Fruit fly (Drosophila melanogaster) Kc167 (cell line): ENCODE measurements around the gene Eig71Ej.

ENCODE experiments used
- Myc ChIP-seq: fragments of >200 bp; optimal IDR thresholded peaks from 2 replicates; lab custom pipeline; 2017; ENCODE audit warnings: missing external identifiers
- Sin3A ChIP-seq: fragments of >200 bp; optimal IDR thresholded peaks from 2 replicates; lab custom pipeline; 2018; ENCODE audit warnings: missing external identifiers
- h ChIP-seq: fragments of >200 bp; optimal IDR thresholded peaks from 3 replicates; lab custom pipeline; 2018; ENCODE audit warnings: missing external identifiers
- insv ChIP-seq: fragments of >200 bp; optimal IDR thresholded peaks from 3 replicates; lab custom pipeline; 2018; ENCODE audit warnings: missing external identifiers
- psq ChIP-seq: fragments of >200 bp; optimal IDR thresholded peaks from 2 replicates; lab custom pipeline; 2017; ENCODE audit warnings: missing external identifiers
- ttk ChIP-seq: sonication (Bioruptor generic); optimal IDR thresholded peaks from 2 replicates; lab custom pipeline; 2017; ENCODE audit warnings: missing external identifiers

Gene Eig71Ej

DNA sequence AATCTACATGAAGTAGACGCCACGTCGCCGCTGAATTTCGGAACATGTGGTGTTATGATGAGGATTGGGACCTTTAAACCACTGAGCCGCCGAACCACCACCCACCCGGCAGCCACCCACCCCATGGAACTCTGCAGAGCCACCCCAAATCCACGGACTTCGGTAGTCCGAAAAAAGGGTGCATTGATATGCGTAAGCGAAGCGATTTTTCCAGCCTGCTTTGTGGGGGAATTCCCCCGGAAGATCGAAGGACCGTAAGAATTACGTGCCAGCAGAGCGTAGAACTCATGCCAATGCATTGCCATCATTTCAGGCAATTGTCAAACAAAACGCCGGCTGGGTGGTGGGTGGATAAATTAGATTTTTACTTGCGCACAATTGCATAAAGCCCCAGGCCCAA lies 17.5 kb upstream of the Eig71Ej start:
- TF ChIP-seq ttk (lab: Kevin White, UChicago) = no peak

- no peak for TF ChIP-seq Myc (lab: Kevin White, UChicago)
- TF ChIP-seq insv (lab: Kevin White, UChicago) = no peak
- no peak for TF ChIP-seq psq (lab: Kevin White, UChicago)
- TF ChIP-seq h = no peak
- no peak for TF ChIP-seq Sin3A (lab: Kevin White, UChicago)
- no peak for TF ChIP-seq ttk (lab: Kevin White, UChicago)
These were observed 16.8 kb upstream of the Eig71Ej start for dm6 chr3L:15677662-15678061.

DNA sequence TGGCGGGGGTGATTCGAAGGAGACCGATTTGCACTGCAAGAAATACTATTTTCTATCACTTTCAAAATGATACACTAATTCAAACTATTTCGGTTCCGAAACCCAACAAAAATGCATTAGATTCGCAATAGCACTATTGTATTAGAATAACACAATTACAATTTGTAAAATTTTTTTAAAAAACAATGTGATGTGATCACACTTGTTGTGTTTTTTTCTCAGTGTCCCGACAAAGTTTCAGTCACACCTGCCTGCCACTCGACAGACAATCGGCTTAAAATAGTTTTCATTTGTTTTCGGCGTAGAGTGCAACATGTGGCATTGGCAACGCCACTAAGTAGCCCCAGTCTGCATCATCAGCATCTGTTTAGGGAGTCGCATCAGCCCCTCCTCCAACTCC lies 14.3 kb upstream of the Eig71Ej start:
- TF ChIP-seq insv (lab: Kevin White, UChicago) (no peak), psq (lab: Kevin White, UChicago) (no peak), Myc (lab: Kevin White, UChicago) (no peak), ttk (lab: Kevin White, UChicago) (no peak), Sin3A (lab: Kevin White, UChicago) (no peak), h (no peak)

- TF ChIP-seq ttk (lab: Kevin White, UChicago) (no peak), h (no peak), Myc (lab: Kevin White, UChicago) (no peak), psq (lab: Kevin White, UChicago) (no peak)
These were observed 12.0 kb upstream of the Eig71Ej start for dm6 chr3L:15672800-15673199.

DNA sequence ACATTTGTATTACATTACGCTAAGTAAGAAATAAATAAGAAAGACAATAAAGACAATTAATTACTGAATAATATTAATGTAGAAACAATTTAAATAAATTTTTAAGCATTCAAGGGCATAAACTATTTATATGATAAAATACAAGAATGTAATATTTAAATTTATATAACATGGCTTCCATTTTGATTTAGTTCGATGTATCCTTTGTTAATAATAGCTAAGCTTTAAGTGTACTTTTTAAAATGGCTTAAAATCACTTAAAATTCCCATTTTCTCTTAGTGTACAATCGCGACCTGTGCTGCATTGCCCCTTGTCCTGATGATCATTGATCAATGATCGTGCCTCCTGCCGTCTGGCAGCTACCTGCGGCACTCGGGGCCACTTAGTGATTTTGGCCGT lies 9.6 kb upstream of the Eig71Ej start:
- TF ChIP-seq ttk (lab: Kevin White, UChicago) = no peak
- TF ChIP-seq psq (lab: Kevin White, UChicago) = no peak

- TF ChIP-seq insv (lab: Kevin White, UChicago) (no peak), ttk (lab: Kevin White, UChicago) (no peak), psq (lab: Kevin White, UChicago) (no peak), Myc (lab: Kevin White, UChicago) (no peak)
These were observed 9.1 kb upstream of the Eig71Ej start for dm6 chr3L:15669939-15670338.

DNA sequence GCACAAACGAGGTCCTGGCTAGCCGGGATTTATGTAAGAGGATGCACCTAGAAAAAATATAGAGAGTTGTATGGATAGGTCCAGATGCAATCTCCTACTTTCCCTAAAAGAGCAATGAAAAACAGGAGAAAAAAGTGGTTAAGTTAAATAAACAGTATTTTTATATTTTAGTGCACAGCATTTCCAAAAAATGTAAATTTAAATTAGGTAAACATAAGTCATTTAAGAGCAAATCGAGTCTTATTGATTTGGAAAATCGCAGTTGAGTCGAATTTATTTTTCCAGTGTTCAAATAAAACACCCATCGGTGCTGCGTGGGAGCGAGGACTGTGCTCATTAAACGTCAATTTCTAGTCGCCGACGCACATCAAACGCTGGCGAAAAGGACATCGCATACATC lies 4.9 kb upstream of the Eig71Ej start:
- TF ChIP-seq Sin3A (lab: Kevin White, UChicago) (no peak), insv (lab: Kevin White, UChicago) (no peak), h (no peak), psq (lab: Kevin White, UChicago) (no peak), ttk (lab: Kevin White, UChicago) (no peak), Myc (lab: Kevin White, UChicago) (no peak)

dm6 chr3L:15664199-15664794 lies 3.5 kb upstream of the Eig71Ej start:
- TF ChIP-seq ttk (lab: Kevin White, UChicago) = no peak
- no peak for TF ChIP-seq insv (lab: Kevin White, UChicago)
- no peak for TF ChIP-seq Myc (lab: Kevin White, UChicago)
- no peak for TF ChIP-seq psq (lab: Kevin White, UChicago)
- no peak for TF ChIP-seq h
- TF ChIP-seq Sin3A (lab: Kevin White, UChicago) = no peak

dm6 chr3L:15662510-15662909 lies 1.7 kb upstream of the Eig71Ej start:
- no peak for TF ChIP-seq insv (lab: Kevin White, UChicago)
- TF ChIP-seq ttk (lab: Kevin White, UChicago) = no peak
- TF ChIP-seq Myc (lab: Kevin White, UChicago) = no peak
- TF ChIP-seq h = no peak
- TF ChIP-seq psq (lab: Kevin White, UChicago) = no peak
- TF ChIP-seq Sin3A (lab: Kevin White, UChicago) = no peak

DNA sequence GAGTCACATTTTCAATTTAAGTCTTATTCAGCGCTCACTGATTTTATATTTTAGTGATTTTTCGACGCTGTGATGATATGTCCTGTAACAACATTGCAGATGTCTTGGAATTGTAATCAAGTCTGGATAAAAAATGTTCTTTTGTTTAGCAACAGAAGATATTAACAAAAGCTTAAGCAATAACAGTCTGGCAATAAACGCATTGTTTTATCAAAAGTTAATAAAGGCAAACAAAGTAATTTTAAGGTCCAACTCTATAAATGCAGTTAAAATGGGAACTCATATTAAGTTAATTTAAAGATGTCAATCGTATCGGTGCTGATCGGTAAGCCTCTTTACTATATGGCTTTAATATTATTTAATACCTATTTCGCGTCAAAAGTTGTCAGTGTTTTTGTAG lies 752 bp upstream of the Eig71Ej start, which contains the start of gene CG43082:
Gene CG43082 (plus strand): TSS at position 301 of the 400 bp plus-strand sequence.
- TF ChIP-seq psq (lab: Kevin White, UChicago) (no peak), insv (lab: Kevin White, UChicago) (no peak), Sin3A (lab: Kevin White, UChicago) (no peak), Myc (lab: Kevin White, UChicago) (no peak), ttk (lab: Kevin White, UChicago) (no peak), h (no peak)

DNA sequence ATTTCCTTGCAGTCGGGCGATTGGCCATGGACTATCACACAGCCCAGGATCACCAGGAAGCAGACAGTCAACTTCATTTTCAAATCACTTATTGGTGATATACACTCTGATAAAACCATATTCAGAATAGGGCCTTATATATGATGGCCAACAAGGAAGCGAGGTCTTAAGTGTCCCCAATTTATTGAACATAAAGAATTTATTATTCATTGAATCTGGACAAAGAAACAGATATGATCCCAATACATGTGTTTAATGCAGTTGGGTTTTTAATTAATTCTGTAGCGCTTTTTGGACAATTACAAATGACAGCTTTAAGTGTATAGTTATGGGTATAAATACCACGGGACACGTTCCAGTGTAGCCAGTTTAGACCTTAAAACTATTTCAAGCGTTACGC lies 1.5 kb downstream of the Eig71Ej start, which contains the start of the genes Eig71Eh and Eig71Ei:
Gene Eig71Eh (minus strand): TSS at position 101 of the 400 bp plus-strand sequence.
Gene Eig71Ei (plus strand): TSS at position 367 of the 400 bp plus-strand sequence.
- TF ChIP-seq insv (lab: Kevin White, UChicago) = no peak
- no peak for TF ChIP-seq Myc (lab: Kevin White, UChicago)
- TF ChIP-seq h = no peak
- no peak for TF ChIP-seq psq (lab: Kevin White, UChicago)
- TF ChIP-seq Sin3A (lab: Kevin White, UChicago) = no peak
- TF ChIP-seq ttk (lab: Kevin White, UChicago) = no peak

DNA sequence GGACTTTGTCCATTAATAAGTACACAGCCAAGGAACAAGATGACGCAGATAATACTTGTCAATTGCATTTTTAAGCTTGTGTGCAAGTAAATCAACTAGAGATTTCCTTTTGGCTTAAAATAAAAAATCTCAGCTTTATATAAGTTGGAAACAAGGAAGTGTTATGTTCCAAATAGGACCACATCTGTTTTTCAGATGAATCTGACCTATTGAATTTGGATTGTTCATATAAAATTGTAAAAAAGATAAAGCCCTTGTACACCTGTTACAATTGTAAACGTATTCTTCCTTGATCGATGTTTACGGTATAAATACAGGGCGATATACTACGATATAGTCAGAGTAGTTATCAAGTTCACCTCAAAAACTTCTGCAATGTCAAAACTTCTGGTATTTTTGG lies 3.5 kb downstream of the Eig71Ej start, which contains the start of the genes Eig71Ef and Eig71Eg:
Gene Eig71Ef (minus strand): TSS at position 101 of the 400 bp plus-strand sequence.
Gene Eig71Eg (plus strand): TSS at position 339 of the 400 bp plus-strand sequence.
- TF ChIP-seq psq (lab: Kevin White, UChicago) (no peak), ttk (lab: Kevin White, UChicago) (no peak), insv (lab: Kevin White, UChicago) (no peak), Sin3A (lab: Kevin White, UChicago) (no peak), Myc (lab: Kevin White, UChicago) (no peak), h (no peak)
